Worm (Caenorhabditis elegans): ENCODE data around the gene Y38F1A.2.
A peak's percentile ranks its signal among the peaks of the same experiment; 100 is the strongest.

DNA sequence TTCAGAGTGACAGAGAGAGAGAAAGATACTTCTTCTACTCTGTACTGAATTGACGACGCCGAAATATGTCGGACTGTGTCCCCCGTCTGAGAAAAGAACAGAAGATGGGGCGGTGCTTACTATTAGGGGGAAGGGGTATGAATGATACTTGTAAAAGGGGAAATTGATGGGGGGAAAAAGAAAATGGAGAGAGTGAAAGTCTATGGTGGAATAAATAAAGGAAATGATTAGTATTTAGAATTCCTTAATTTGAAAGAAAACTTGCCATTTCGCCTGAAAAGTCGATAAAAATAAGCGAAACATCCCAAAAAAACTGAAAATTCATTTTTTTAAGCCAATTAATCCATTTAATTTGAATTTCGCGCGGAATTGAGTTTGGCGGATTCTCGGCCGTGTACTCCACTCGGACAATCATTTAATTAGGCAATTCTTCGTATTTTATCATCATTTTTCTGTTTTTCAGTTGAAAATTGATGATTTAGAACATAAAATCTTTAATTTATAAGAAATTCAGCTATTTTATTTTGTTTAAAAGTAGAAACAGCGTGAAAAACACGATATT is 40.2 kb upstream of the Y38F1A.2 start, which contains the start of gene F35C5.12:
- TF ChIP-seq lin-38 (GFP tag; IDR thresholded peaks at IDR 0.05) = no peak
- TF ChIP-seq unc-130 (GFP tag; optimal IDR thresholded peaks at IDR 0.05) = peak; percentile 36
- no peak for TF ChIP-seq unc-39 (tag; optimal IDR thresholded peaks at IDR 0.05)
- TF ChIP-seq nhr-76 (tag; optimal IDR thresholded peaks at IDR 0.05) = no peak
- TF ChIP-seq jun-1 (tag; optimal IDR thresholded peaks at IDR 0.05) = no peak
- TF ChIP-seq Y75B8A.6 (GFP tag; IDR thresholded peaks at IDR 0.05) = no peak
- TF ChIP-seq snpc-4 (tag; optimal IDR thresholded peaks at IDR 0.05) = no peak
- TF ChIP-seq Y5F2A.4 (GFP tag; optimal IDR thresholded peaks at IDR 0.05) = no peak
- no peak for TF ChIP-seq ztf-11 (tag; optimal IDR thresholded peaks at IDR 0.05)
- TF ChIP-seq rbr-2 (tag; optimal IDR thresholded peaks at IDR 0.05) = no peak
